Worm (Caenorhabditis elegans): ENCODE results near the gene F38B6.8.

ce11 chrX:6667468-6667867, 15.1 kb downstream of the F38B6.8 start:
- TF ChIP-seq nfya-1 (tag; optimal IDR thresholded peaks at IDR 0.05) (no peak), ceh-2 (tag; optimal IDR thresholded peaks at IDR 0.05) (no peak), pros-1 (tag; optimal IDR thresholded peaks at IDR 0.05) (no peak), eyg-1 (tag; optimal IDR thresholded peaks at IDR 0.05) (no peak), pha-2 (tag; optimal IDR thresholded peaks at IDR 0.05) (no peak), ahr-1 (tag; optimal IDR thresholded peaks at IDR 0.05) (no peak), unc-86 (tag; optimal IDR thresholded peaks at IDR 0.05) (no peak), madf-2 (tag; optimal IDR thresholded peaks at IDR 0.05) (no peak), sox-2 (GFP tag; IDR thresholded peaks at IDR 0.05) (no peak), ama-1 (optimal IDR thresholded peaks at IDR 0.05) (no peak), ceh-9 (tag; optimal IDR thresholded peaks at IDR 0.05) (no peak)

All from whole organism, late embryonic.